Fruit fly (Drosophila melanogaster): Measurements from ENCODE around the gene CG1958.

dm6 chrX:7222115-7222891, 44.4 kb upstream of the CG1958 start:
- TF ChIP-seq CG12768 (GFP tag; optimal IDR thresholded peaks at IDR 0.05) (no peak), CG11617 (GFP tag; optimal IDR thresholded peaks at IDR 0.05) (no peak), CG1620 (GFP tag; optimal IDR thresholded peaks at IDR 0.05) (no peak), cnc (optimal IDR thresholded peaks at IDR 0.05) (no peak), bab1 (GFP tag; optimal IDR thresholded peaks at IDR 0.05) (no peak), cic (GFP tag; optimal IDR thresholded peaks at IDR 0.05) (no peak)
